Worm (Caenorhabditis elegans) whole organism, midembryonic: ENCODE data around the gene rgef-1.

Experiments used
- T22C8.4 ChIP-seq: fragments of 200-800 bp; sonication (Bioruptor generic); IDR thresholded peaks from 2 replicates; pipeline ENCODE4 v1.3.6; 2022; ENCODE audit warnings: missing genetic modification characterization, missing compliant biosample characterization
- flt-1 ChIP-seq: fragments of 200-800 bp; sonication (Bioruptor generic); IDR thresholded peaks from 2 replicates; pipeline ENCODE4 v1.3.6; 2022; ENCODE audit warnings: missing genetic modification characterization, missing compliant biosample characterization
- klf-2 ChIP-seq: fragments of 200-800 bp; sonication (Bioruptor generic); conservative IDR thresholded peaks from 2 replicates; pipeline ENCODE4 v1.3.6; 2022; ENCODE audit warnings: missing genetic modification reagents, missing genetic modification characterization, missing compliant biosample characterization
- ztf-23 ChIP-seq: fragments of 200-800 bp; sonication (Bioruptor generic); IDR thresholded peaks from 2 replicates; pipeline ENCODE4 v1.3.6; 2022; ENCODE audit warnings: missing genetic modification reagents, missing genetic modification characterization, missing compliant biosample characterization

DNA sequence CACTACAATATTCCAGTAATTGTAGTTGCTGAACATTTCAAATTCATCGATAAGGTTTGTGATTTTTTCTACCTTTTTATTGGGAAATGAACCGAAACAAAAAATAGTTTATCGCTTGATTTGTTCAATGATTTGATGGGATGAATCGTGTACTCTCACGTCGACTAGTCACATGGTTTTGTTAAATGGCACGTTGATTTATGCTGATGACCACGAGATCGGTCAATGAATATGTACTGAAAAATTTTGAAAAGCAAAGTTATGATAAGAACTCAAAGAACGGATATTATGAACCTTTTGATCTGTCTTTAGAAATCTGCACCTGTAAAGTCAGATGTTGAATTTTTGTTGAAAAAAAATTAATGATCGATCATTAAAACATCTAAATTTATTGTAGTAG is 45.2 kb downstream of the rgef-1 start:
- TF ChIP-seq flt-1 (GFP tag; lab: Robert Waterston, UW) (no peak), klf-2 (GFP tag; lab: Robert Waterston, UW) (no peak), T22C8.4 (GFP tag; lab: Robert Waterston, UW) (no peak), ztf-23 (GFP tag; lab: Robert Waterston, UW) (no peak)
